Worm (Caenorhabditis elegans) whole organism, L4/young adult: ENCODE data around the gene str-204.

Source experiments
- W03F9.2 ChIP-seq: fragments of 150-350 bp; optimal IDR thresholded peaks from 2 replicates; lab custom pipeline; 2014; ENCODE audit warnings: missing biosample characterization, missing genetic modification characterization
- dao-5 ChIP-seq: sonication (generic microtip); optimal IDR thresholded peaks from 2 replicates; lab custom pipeline; 2016; ENCODE audit warnings: missing genotype, missing genetic modification characterization, moderate library complexity, missing compliant biosample characterization
- him-1 ChIP-seq: sonication (generic microtip); optimal IDR thresholded peaks from 2 replicates; lab custom pipeline; 2016; ENCODE audit warnings: missing genotype, missing genetic modification reagents, missing genetic modification characterization, missing compliant biosample characterization

str-204 gene

ce11 chrV:7141864-7142263 lies 17.6 kb upstream of the str-204 start, which contains the start of gene ugt-40:
Gene ugt-40 (minus strand): TSS chrV:7141964.
- TF ChIP-seq dao-5 (tag; lab: Kevin White, UChicago): no peak
- no peak for TF ChIP-seq him-1

- TF ChIP-seq dao-5 (tag; lab: Kevin White, UChicago) (no peak), him-1 (no peak), W03F9.2 (tag; lab: Kevin White, UChicago) (no peak)
Measured at ce11 chrV:7142661-7143060, 16.8 kb upstream of the str-204 start.

DNA sequence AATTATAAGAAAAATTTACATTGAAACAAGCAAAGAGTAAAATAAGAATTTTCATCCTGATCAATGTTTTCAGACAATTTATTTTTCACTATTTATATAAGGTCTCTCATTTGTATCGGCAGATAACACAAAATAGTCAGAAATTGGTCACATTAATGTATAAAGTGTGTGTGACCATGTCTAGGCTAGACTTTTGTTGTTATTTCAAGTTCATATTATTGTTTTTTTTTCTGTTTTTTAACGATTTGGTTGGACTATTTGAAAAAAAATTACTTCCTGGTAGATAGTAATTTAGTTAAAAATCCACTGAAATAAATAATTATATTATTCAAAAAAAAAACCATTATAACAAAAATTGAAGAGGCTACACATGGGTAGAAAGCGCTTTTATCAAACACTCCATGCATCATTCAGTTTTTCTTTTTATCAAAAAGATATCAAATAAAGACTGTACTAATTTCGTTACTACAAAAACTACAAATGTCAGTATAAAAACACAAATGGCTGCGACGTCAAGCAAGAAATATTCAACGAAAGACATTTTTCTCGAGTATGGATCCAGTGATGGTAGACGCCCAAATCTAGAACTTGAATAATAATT lies 14.1 kb upstream of the str-204 start, which contains the start of gene ugt-37:
Gene ugt-37 (minus strand): TSS at position 69 of the 601 bp plus-strand sequence.
- TF ChIP-seq W03F9.2 (tag; lab: Kevin White, UChicago): no peak

ce11 chrV:7147370-7147769 lies 12.1 kb upstream of the str-204 start, which contains the start of gene ugt-38:
Gene ugt-38 (minus strand): TSS chrV:7147470.
- TF ChIP-seq him-1: no peak
- no peak for TF ChIP-seq dao-5 (tag; lab: Kevin White, UChicago)
- no peak for TF ChIP-seq W03F9.2 (tag; lab: Kevin White, UChicago)

DNA sequence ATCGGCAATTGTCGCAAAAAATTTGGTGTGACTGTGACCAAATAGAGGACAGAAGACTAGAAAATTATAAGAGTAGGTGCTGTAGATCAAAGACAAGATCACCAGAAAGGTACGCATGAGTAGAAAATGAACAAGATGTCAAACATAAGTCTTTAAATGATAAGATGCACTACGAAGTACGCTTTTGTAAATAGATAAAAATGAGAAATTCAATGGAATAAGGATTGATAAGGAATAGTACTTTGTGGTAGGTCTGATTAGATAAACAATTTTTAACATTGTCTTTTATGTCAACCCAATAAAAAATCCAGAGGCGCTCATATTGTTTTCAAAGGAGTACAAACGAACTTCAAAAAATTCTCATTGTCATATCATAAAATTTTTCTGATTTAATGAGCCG lies 8.9 kb upstream of the str-204 start, which contains the start of gene F10D2.8:
Gene F10D2.8 (minus strand): TSS at position 145 of the 400 bp plus-strand sequence.
- TF ChIP-seq him-1 (no peak), dao-5 (tag; lab: Kevin White, UChicago) (no peak), W03F9.2 (tag; lab: Kevin White, UChicago) (no peak)

- TF ChIP-seq him-1 (no peak), dao-5 (tag; lab: Kevin White, UChicago) (no peak), W03F9.2 (tag; lab: Kevin White, UChicago) (no peak)
Measured at ce11 chrV:7153046-7153445, 6.4 kb upstream of the str-204 start, which contains the start of gene fat-7. Gene fat-7 (minus strand): TSS chrV:7153146.

ce11 chrV:7156079-7156478 lies 3.4 kb upstream of the str-204 start, which contains the start of gene F10D2.10:
Gene F10D2.10 (minus strand): TSS chrV:7156179.
- TF ChIP-seq dao-5 (tag; lab: Kevin White, UChicago) (no peak), him-1 (no peak), W03F9.2 (tag; lab: Kevin White, UChicago) (no peak)

- TF ChIP-seq dao-5 (tag; lab: Kevin White, UChicago): no peak
- TF ChIP-seq him-1: no peak
- TF ChIP-seq W03F9.2 (tag; lab: Kevin White, UChicago): no peak
Measured at ce11 chrV:7157089-7157488, 2.4 kb upstream of the str-204 start, which contains the start of gene ugt-39. Gene ugt-39 (plus strand): TSS chrV:7157142.

- TF ChIP-seq dao-5 (tag; lab: Kevin White, UChicago) (no peak), W03F9.2 (tag; lab: Kevin White, UChicago) (no peak), him-1 (no peak)
Measured at ce11 chrV:7163477-7164114, 4.1 kb downstream of the str-204 start, which contains the start of gene ugt-41. Gene ugt-41 (minus strand): TSS chrV:7163595.

ce11 chrV:7164210-7164609 lies 4.7 kb downstream of the str-204 start, which contains the start of gene srh-83:
Gene srh-83 (plus strand): TSS chrV:7164510.
- no peak for TF ChIP-seq W03F9.2 (tag; lab: Kevin White, UChicago)

- TF ChIP-seq him-1: no peak
- no peak for TF ChIP-seq dao-5 (tag; lab: Kevin White, UChicago)
- no peak for TF ChIP-seq W03F9.2 (tag; lab: Kevin White, UChicago)
Measured at ce11 chrV:7166709-7167108, 7.2 kb downstream of the str-204 start, which contains the start of gene ugt-36. Gene ugt-36 (plus strand): TSS chrV:7167009.

DNA sequence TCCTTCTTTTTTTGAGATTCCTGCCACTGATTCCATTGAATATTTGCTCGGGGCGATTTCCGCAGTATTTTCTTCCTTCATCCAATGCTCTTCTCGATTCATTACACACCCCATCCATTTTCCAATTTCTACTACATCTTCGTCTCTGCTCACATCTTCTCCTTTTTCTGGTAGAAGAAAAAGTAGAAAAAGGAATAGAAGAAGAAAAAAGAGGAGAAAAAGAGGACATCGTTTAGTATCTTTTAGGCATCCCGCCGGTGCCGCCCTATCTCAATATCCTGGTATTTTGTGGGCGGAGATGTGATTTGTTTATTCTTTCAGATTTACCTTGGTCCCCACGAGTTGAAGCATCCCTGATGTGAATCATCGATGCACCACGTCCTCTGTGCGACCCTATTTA lies 15.7 kb downstream of the str-204 start, which contains the start of gene lgc-39:
Gene lgc-39 (plus strand): TSS at position 301 of the 400 bp plus-strand sequence.
- no peak for TF ChIP-seq dao-5 (tag; lab: Kevin White, UChicago)
- no peak for TF ChIP-seq W03F9.2 (tag; lab: Kevin White, UChicago)
- TF ChIP-seq him-1: no peak

- no peak for TF ChIP-seq dao-5 (tag; lab: Kevin White, UChicago)
- no peak for TF ChIP-seq him-1
- no peak for TF ChIP-seq W03F9.2 (tag; lab: Kevin White, UChicago)
Measured at ce11 chrV:7178843-7179242, 19.4 kb downstream of the str-204 start, which contains the start of gene cpsf-2. Gene cpsf-2 (plus strand): TSS chrV:7179172.

ce11 chrV:7184549-7184948 lies 25.1 kb downstream of the str-204 start, which contains the start of gene pitr-5:
Gene pitr-5 (plus strand): TSS chrV:7184849.
- TF ChIP-seq him-1: no peak
